Worm (Caenorhabditis elegans) whole organism, midembryonic: ENCODE results near the gene W08E12.7.

ENCODE experiments used
- T22C8.4 ChIP-seq: fragments of 200-800 bp; sonication (Bioruptor generic); IDR thresholded peaks from 2 replicates; pipeline ENCODE4 v1.3.6; 2022; ENCODE audit warnings: missing genetic modification characterization, missing compliant biosample characterization
- cog-1 ChIP-seq: sonication (generic microtip); optimal IDR thresholded peaks from 2 replicates; lab custom pipeline; 2016; ENCODE audit warnings: missing genetic modification characterization, missing compliant biosample characterization
- flt-1 ChIP-seq: fragments of 200-800 bp; sonication (Bioruptor generic); IDR thresholded peaks from 2 replicates; pipeline ENCODE4 v1.3.6; 2022; ENCODE audit warnings: missing genetic modification characterization, missing compliant biosample characterization
- klf-2 ChIP-seq: fragments of 200-800 bp; sonication (Bioruptor generic); conservative IDR thresholded peaks from 2 replicates; pipeline ENCODE4 v1.3.6; 2022; ENCODE audit warnings: missing genetic modification reagents, missing genetic modification characterization, missing compliant biosample characterization
- med-1 ChIP-seq: sonication (generic microtip); optimal IDR thresholded peaks from 2 replicates; lab custom pipeline; 2017; ENCODE audit warnings: missing genetic modification characterization, mild to moderate bottlenecking, missing compliant biosample characterization, antibody characterized with exemption, missing genetic modification reagents; ENCODE audit not compliant: insufficient read depth
- ref-1 ChIP-seq: fragments of 200-800 bp; sonication (Bioruptor generic); conservative IDR thresholded peaks from 2 replicates; pipeline ENCODE4 v1.3.6; 2022; ENCODE audit warnings: missing genetic modification reagents, missing genetic modification characterization, missing compliant biosample characterization
- tab-1 ChIP-seq: fragments of 200-800 bp; sonication (Bioruptor generic); IDR thresholded peaks from 2 replicates; pipeline ENCODE4 v1.3.6; 2022; ENCODE audit warnings: missing genetic modification characterization, missing compliant biosample characterization
- ztf-23 ChIP-seq: fragments of 200-800 bp; sonication (Bioruptor generic); IDR thresholded peaks from 2 replicates; pipeline ENCODE4 v1.3.6; 2022; ENCODE audit warnings: missing genetic modification reagents, missing genetic modification characterization, missing compliant biosample characterization
- ztf-29 ChIP-seq: fragments of 200-800 bp; sonication (Bioruptor generic); IDR thresholded peaks from 2 replicates; pipeline ENCODE4 v1.3.6; 2022; ENCODE audit warnings: missing genetic modification reagents, missing genetic modification characterization, missing compliant biosample characterization

DNA sequence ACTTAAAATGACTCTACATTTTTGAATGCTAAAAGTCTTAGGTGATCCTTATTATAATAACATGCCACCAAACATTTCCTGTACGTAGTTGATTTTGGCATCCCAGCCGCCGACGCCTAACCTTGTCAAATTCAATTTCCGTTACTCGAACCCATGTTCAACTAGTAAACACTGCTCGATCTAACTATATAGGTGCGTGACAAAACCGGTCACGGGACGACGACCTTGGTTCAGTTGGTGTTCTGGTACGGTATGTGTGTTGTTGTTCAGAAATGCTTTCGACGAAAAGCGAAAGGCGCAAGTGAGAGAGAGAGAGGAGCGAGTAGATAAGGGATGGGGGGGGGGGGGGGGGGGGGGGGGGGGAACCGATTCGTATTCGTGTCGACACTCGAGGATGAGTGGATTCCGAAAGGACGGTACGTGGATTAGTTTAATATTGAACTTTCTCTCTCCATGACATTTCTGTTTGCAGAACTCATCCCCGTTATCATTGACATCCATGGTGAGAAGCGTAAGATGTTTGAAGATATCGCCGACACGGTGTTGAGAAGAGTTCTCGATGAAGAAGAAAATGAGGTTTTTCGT, 2.9 kb upstream of the W08E12.7 start, which contains the start of gene W08E12.8:
- no peak for TF ChIP-seq T22C8.4 (GFP tag; lab: Robert Waterston, UW)
- TF ChIP-seq ztf-23 (GFP tag; lab: Robert Waterston, UW) = no peak
- no peak for TF ChIP-seq klf-2 (GFP tag; lab: Robert Waterston, UW)
- no peak for TF ChIP-seq cog-1 (tag; lab: Kevin White, UChicago)
- no peak for TF ChIP-seq ref-1 (GFP tag; lab: Robert Waterston, UW)
- TF ChIP-seq tab-1 (GFP tag; lab: Robert Waterston, UW) = no peak
- no peak for TF ChIP-seq flt-1 (GFP tag; lab: Robert Waterston, UW)
- TF ChIP-seq med-1 (GFP tag; lab: Kevin White, UChicago) = no peak
- no peak for TF ChIP-seq ztf-29 (GFP tag; lab: Robert Waterston, UW)
